Worm (Caenorhabditis elegans) whole organism, L1 larva: Measurements from ENCODE around the gene otpl-4.

Experiments used
- C04F5.9 ChIP-seq: sonication (generic microtip); optimal IDR thresholded peaks from 2 replicates; lab custom pipeline; 2016; ENCODE audit warnings: missing genetic modification characterization, missing compliant biosample characterization
- C16A3.4 ChIP-seq: fragments of 150-350 bp; optimal IDR thresholded peaks from 2 replicates; lab custom pipeline; 2014; ENCODE audit warnings: missing biosample characterization, missing genetic modification characterization
- F16B12.6 ChIP-seq: fragments of 150-350 bp; optimal IDR thresholded peaks from 2 replicates; lab custom pipeline; 2014; ENCODE audit warnings: missing biosample characterization, missing genetic modification characterization
- aha-1 ChIP-seq: fragments of 150-350 bp; optimal IDR thresholded peaks from 2 replicates; lab custom pipeline; 2014; ENCODE audit warnings: missing biosample characterization, missing genetic modification characterization
- aly-2 ChIP-seq: fragments of 150-350 bp; optimal IDR thresholded peaks from 2 replicates; lab custom pipeline; 2014; ENCODE audit warnings: missing biosample characterization, missing genetic modification characterization
- ama-1 ChIP-seq: fragments of 150-350 bp; optimal IDR thresholded peaks from 2 replicates; lab custom pipeline; 2014
- ceh-90 ChIP-seq: sonication (generic microtip); optimal IDR thresholded peaks from 2 replicates; lab custom pipeline; 2016; ENCODE audit warnings: missing genetic modification characterization, missing compliant biosample characterization
- ces-1 ChIP-seq: fragments of 150-350 bp; optimal IDR thresholded peaks from 2 replicates; lab custom pipeline; 2014; ENCODE audit warnings: missing biosample characterization, missing genetic modification reagents, missing genetic modification characterization
- dpl-1 ChIP-seq, 3 experiments: fragments of 150-350 bp in 2 of 3; sonication (generic microtip) in 1 of 3; optimal IDR thresholded peaks; 2 replicates each; lab custom pipeline; 2014 to 2017; ENCODE audit warnings: missing biosample characterization in 3 of 3, missing genetic modification characterization in 3 of 3, missing genetic modification reagents in 3 of 3
- dsc-1 ChIP-seq: sonication (generic microtip); optimal IDR thresholded peaks from 2 replicates; lab custom pipeline; 2016; ENCODE audit warnings: mild to moderate bottlenecking, missing genetic modification characterization, missing compliant biosample characterization
- efl-1 ChIP-seq, 4 experiments: fragments of 150-350 bp; optimal IDR thresholded peaks in 3 of 4; peaks in 1 of 4; 1 replicate in 1 of 4; 2 replicates in 3 of 4; lab custom pipeline; 2014; ENCODE audit warnings: missing biosample characterization in 2 of 4, missing genetic modification characterization in 2 of 4, missing genetic modification reagents in 2 of 4
- efl-3 ChIP-seq: fragments of 200-800 bp; sonication (Bioruptor generic); optimal IDR thresholded peaks from 2 replicates; lab custom pipeline; 2018; ENCODE audit warnings: mild to moderate bottlenecking, missing genetic modification characterization, missing compliant biosample characterization
- egl-13 ChIP-seq: sonication (generic microtip); optimal IDR thresholded peaks from 2 replicates; lab custom pipeline; 2016; ENCODE audit warnings: missing genotype, missing genetic modification reagents, missing genetic modification characterization, missing compliant biosample characterization
- egl-27 ChIP-seq, 2 experiments: fragments of 150-350 bp in 1 of 2; sonication (generic microtip); optimal IDR thresholded peaks; 3 replicates each; lab custom pipeline; 2017 to 2018; ENCODE audit warnings: missing biosample characterization in 2 of 2, missing genetic modification characterization in 2 of 2, missing genetic modification reagents in 2 of 2
- elt-3 ChIP-seq, 6 experiments: fragments of 150-350 bp in 1 of 6; sonication (generic microtip); optimal IDR thresholded peaks; 2 replicates each; lab custom pipeline; 2017 to 2018; ENCODE audit warnings: missing biosample characterization in 6 of 6, missing genetic modification characterization in 6 of 6, inconsistent platforms in 1 of 6
- ets-5 ChIP-seq: fragments of 200-800 bp; sonication (Bioruptor generic); IDR thresholded peaks from 2 replicates; pipeline ENCODE4 v1.3.6; 2022; ENCODE audit warnings: missing genetic modification characterization, missing compliant biosample characterization
- fkh-8 ChIP-seq: sonication (generic microtip); optimal IDR thresholded peaks from 2 replicates; lab custom pipeline; 2016; ENCODE audit warnings: mild to moderate bottlenecking, missing genetic modification characterization, missing compliant biosample characterization
- fos-1 ChIP-seq: fragments of 150-350 bp; optimal IDR thresholded peaks from 2 replicates; lab custom pipeline; 2014; ENCODE audit warnings: missing biosample characterization, missing genetic modification characterization
- irx-1 ChIP-seq: sonication (generic microtip); optimal IDR thresholded peaks from 2 replicates; lab custom pipeline; 2016; ENCODE audit warnings: missing genetic modification characterization, missing compliant biosample characterization
- isw-1 ChIP-seq: fragments of 200-800 bp; sonication (Bioruptor generic); IDR thresholded peaks from 2 replicates; pipeline ENCODE4 v1.3.6; 2022; ENCODE audit warnings: missing genetic modification characterization, missing compliant biosample characterization
- jun-1 ChIP-seq: fragments of 150-350 bp; optimal IDR thresholded peaks from 2 replicates; lab custom pipeline; 2014; ENCODE audit warnings: missing biosample characterization, missing genetic modification reagents, missing genetic modification characterization
- lin-13 ChIP-seq: fragments of 150-350 bp; optimal IDR thresholded peaks from 2 replicates; lab custom pipeline; 2014; ENCODE audit warnings: missing biosample characterization, missing genetic modification reagents, missing genetic modification characterization
- lin-35 ChIP-seq, 2 experiments: fragments of 150-350 bp; optimal IDR thresholded peaks; 2 replicates each; lab custom pipeline; 2014; ENCODE audit warnings: missing biosample characterization in 2 of 2, missing genetic modification characterization in 2 of 2, missing genetic modification reagents in 2 of 2
- lin-39 ChIP-seq: fragments of 150-350 bp; optimal IDR thresholded peaks from 2 replicates; lab custom pipeline; 2014; ENCODE audit warnings: missing biosample characterization, missing genetic modification reagents, missing genetic modification characterization
- mab-9 ChIP-seq: fragments of 200-800 bp; sonication (Bioruptor generic); IDR thresholded peaks from 2 replicates; pipeline ENCODE4 v1.3.6; 2022; ENCODE audit warnings: missing genetic modification reagents, missing genetic modification characterization, missing compliant biosample characterization
- mdl-1 ChIP-seq, 2 experiments: fragments of 150-350 bp; optimal IDR thresholded peaks; 2 replicates each; lab custom pipeline; 2014 to 2017; ENCODE audit warnings: missing biosample characterization in 2 of 2, missing genetic modification characterization in 2 of 2, inconsistent platforms in 1 of 2
- nhr-12 ChIP-seq: sonication (generic microtip); optimal IDR thresholded peaks from 2 replicates; lab custom pipeline; 2017; ENCODE audit warnings: missing biosample characterization, missing genetic modification characterization
- nhr-237 ChIP-seq: fragments of 150-350 bp; optimal IDR thresholded peaks from 2 replicates; lab custom pipeline; 2014; ENCODE audit warnings: missing biosample characterization, missing genetic modification characterization
- nhr-28 ChIP-seq: fragments of 150-350 bp; optimal IDR thresholded peaks from 2 replicates; lab custom pipeline; 2014; ENCODE audit warnings: missing biosample characterization, missing genetic modification characterization
- nhr-76 ChIP-seq: sonication (generic microtip); optimal IDR thresholded peaks from 2 replicates; lab custom pipeline; 2017; ENCODE audit warnings: missing biosample characterization, missing genetic modification characterization
- nhr-77 ChIP-seq: fragments of 150-350 bp; optimal IDR thresholded peaks from 2 replicates; lab custom pipeline; 2014; ENCODE audit warnings: missing biosample characterization, missing genetic modification characterization
- nhr-84 ChIP-seq: sonication (generic microtip); optimal IDR thresholded peaks from 2 replicates; lab custom pipeline; 2017; ENCODE audit warnings: missing biosample characterization, missing genetic modification characterization
- nhr-85 ChIP-seq: sonication (generic microtip); peaks from one replicate; lab custom pipeline; 2016; ENCODE audit warnings: missing genetic modification characterization, inconsistent platforms, missing compliant biosample characterization
- nhr-90 ChIP-seq: sonication (generic microtip); optimal IDR thresholded peaks from 2 replicates; lab custom pipeline; 2016; ENCODE audit warnings: mild to moderate bottlenecking, missing genetic modification characterization, missing compliant biosample characterization; ENCODE audit not compliant: poor library complexity
- pag-3 ChIP-seq: sonication (generic microtip); optimal IDR thresholded peaks from 2 replicates; lab custom pipeline; 2017; ENCODE audit warnings: missing genetic modification characterization, mild to moderate bottlenecking, missing compliant biosample characterization, antibody characterized with exemption, borderline replicate concordance; ENCODE audit not compliant: insufficient read depth
- pqm-1 ChIP-seq: sonication (generic microtip); optimal IDR thresholded peaks from 3 replicates; lab custom pipeline; 2017; ENCODE audit warnings: missing biosample characterization, missing genetic modification characterization
- rnt-1 ChIP-seq: sonication (generic microtip); optimal IDR thresholded peaks from 2 replicates; lab custom pipeline; 2016; ENCODE audit warnings: mild to moderate bottlenecking, missing genetic modification characterization, moderate library complexity, missing compliant biosample characterization
- sox-4 ChIP-seq: sonication (generic microtip); optimal IDR thresholded peaks from 2 replicates; lab custom pipeline; 2016; ENCODE audit warnings: missing genetic modification characterization, missing compliant biosample characterization
- sup-37 ChIP-seq: fragments of 200-800 bp; sonication (Bioruptor generic); optimal IDR thresholded peaks from 2 replicates; lab custom pipeline; 2018; ENCODE audit warnings: mild to moderate bottlenecking, missing genetic modification characterization, missing compliant biosample characterization
- swsn-7 ChIP-seq: sonication (generic microtip); optimal IDR thresholded peaks from 2 replicates; lab custom pipeline; 2016; ENCODE audit warnings: missing genetic modification characterization, missing compliant biosample characterization
- tlp-1 ChIP-seq: fragments of 150-350 bp; optimal IDR thresholded peaks from 2 replicates; lab custom pipeline; 2014; ENCODE audit warnings: missing biosample characterization, missing genetic modification characterization
- unc-130 ChIP-seq: fragments of 150-350 bp; optimal IDR thresholded peaks from 2 replicates; lab custom pipeline; 2017; ENCODE audit warnings: missing biosample characterization, missing genetic modification characterization, inconsistent platforms
- unc-98 ChIP-seq: fragments of 200-800 bp; sonication (Bioruptor generic); IDR thresholded peaks from 2 replicates; pipeline ENCODE4 v1.3.6; 2022; ENCODE audit warnings: missing genetic modification characterization, missing compliant biosample characterization
- vab-15 ChIP-seq: sonication (generic microtip); optimal IDR thresholded peaks from 2 replicates; lab custom pipeline; 2017; ENCODE audit warnings: missing genotype, mild to moderate bottlenecking, missing genetic modification characterization, missing compliant biosample characterization
- ztf-11 ChIP-seq, 2 experiments: sonication (generic microtip); optimal IDR thresholded peaks; 2 replicates each; lab custom pipeline; 2016 to 2017; ENCODE audit warnings: missing genetic modification characterization in 2 of 2, missing biosample characterization in 1 of 2, missing compliant biosample characterization in 1 of 2
- ztf-4 ChIP-seq: fragments of 150-350 bp; optimal IDR thresholded peaks from 2 replicates; lab custom pipeline; 2014; ENCODE audit warnings: missing biosample characterization, missing genetic modification characterization

Gene otpl-4

DNA sequence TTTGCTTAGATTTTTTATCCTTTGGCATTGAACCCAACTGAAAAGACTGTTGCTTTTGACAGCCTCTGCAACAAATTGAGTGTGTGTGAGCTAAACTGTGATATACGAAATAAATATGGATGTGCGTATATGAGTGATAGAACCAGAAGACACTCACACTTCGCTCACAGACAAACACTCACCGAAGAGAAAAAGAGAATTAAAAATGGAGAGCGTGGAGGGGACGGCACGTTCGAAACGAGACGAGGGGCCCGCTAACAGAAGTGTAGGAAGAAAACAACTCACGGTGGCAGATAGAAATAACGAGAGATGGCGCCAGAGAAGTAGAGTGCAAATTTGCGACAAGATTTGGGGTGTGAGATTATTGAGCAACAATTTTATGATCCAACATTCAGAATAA is 18.8 kb upstream of the otpl-4 start (continued):
- TF ChIP-seq dsc-1 (tag; lab: Kevin White, UChicago), result peak; percentile 3
- TF ChIP-seq nhr-76 (tag; lab: Kevin White, UChicago), result no peak
- no peak for TF ChIP-seq unc-130
- no peak for TF ChIP-seq aha-1 (tag; lab: Kevin White, UChicago)
- TF ChIP-seq lin-13, result no peak
- TF ChIP-seq aly-2 (tag; lab: Kevin White, UChicago), result no peak
- TF ChIP-seq nhr-12 (tag; lab: Kevin White, UChicago), result no peak
- no peak for TF ChIP-seq nhr-28 (tag; lab: Kevin White, UChicago)
- no peak for TF ChIP-seq elt-3 (tag; optimal IDR thresholded peaks at IDR 0.05; lab: Kevin White, UChicago)
- TF ChIP-seq ama-1 (lab: Kevin White, UChicago), result no peak
- TF ChIP-seq lin-39 (tag; lab: Kevin White, UChicago), result no peak
- no peak for TF ChIP-seq isw-1 (GFP tag; lab: Robert Waterston, UW)
- no peak for TF ChIP-seq ets-5 (GFP tag; lab: Robert Waterston, UW)
- no peak for TF ChIP-seq fos-1 (tag; lab: Kevin White, UChicago)
- no peak for TF ChIP-seq irx-1
- TF ChIP-seq sox-4 (tag; lab: Kevin White, UChicago), result no peak
- no peak for TF ChIP-seq vab-15 (tag; lab: Kevin White, UChicago)
- peak; percentile 13 for TF ChIP-seq F16B12.6 (tag; lab: Kevin White, UChicago)
- TF ChIP-seq nhr-237 (tag; lab: Kevin White, UChicago), result no peak
- TF ChIP-seq pag-3 (tag; lab: Kevin White, UChicago), result peak; percentile 45
- TF ChIP-seq fkh-8 (tag; lab: Kevin White, UChicago), result no peak
- TF ChIP-seq sup-37 (GFP tag; lab: Kevin White, UChicago), result no peak
- TF ChIP-seq efl-3 (GFP tag; lab: Kevin White, UChicago), result no peak
- TF ChIP-seq ceh-90, result no peak
- TF ChIP-seq mdl-1 (tag; optimal IDR thresholded peaks at IDR 0.05; lab: Kevin White, UChicago), result peak in 1 of 2 experiments; percentile 36
- TF ChIP-seq ces-1 (GFP tag; lab: Kevin White, UChicago), result no peak
- TF ChIP-seq nhr-77 (tag; lab: Kevin White, UChicago), result no peak
- no peak for TF ChIP-seq ztf-11 (tag; optimal IDR thresholded peaks at IDR 0.05; lab: Kevin White, UChicago)
- no peak for TF ChIP-seq unc-98
- no peak for TF ChIP-seq tlp-1 (tag; lab: Kevin White, UChicago)
- no peak for TF ChIP-seq ztf-4
- TF ChIP-seq egl-27 (tag; optimal IDR thresholded peaks at IDR 0.05; lab: Kevin White, UChicago), result no peak
- no peak for TF ChIP-seq C16A3.4
- TF ChIP-seq jun-1 (tag; lab: Kevin White, UChicago), result no peak
- TF ChIP-seq nhr-90 (tag; lab: Kevin White, UChicago), result no peak
- TF ChIP-seq egl-13 (tag; lab: Kevin White, UChicago), result no peak
- no peak for TF ChIP-seq pqm-1 (tag; lab: Kevin White, UChicago)
- no peak for TF ChIP-seq nhr-85
- peak in 1 of 3 experiments; percentile 30 for TF ChIP-seq dpl-1 (GFP tag; optimal IDR thresholded peaks at IDR 0.05; lab: Kevin White, UChicago)
- TF ChIP-seq C04F5.9 (tag; lab: Kevin White, UChicago), result no peak
- TF ChIP-seq nhr-84 (tag; lab: Kevin White, UChicago), result no peak
- no peak for TF ChIP-seq mab-9 (GFP tag; lab: Robert Waterston, UW)

- TF ChIP-seq swsn-7 (tag; lab: Kevin White, UChicago), result peak; percentile 17
- peak; percentile 28 to 36 for TF ChIP-seq efl-1 (optimal IDR thresholded peaks at IDR 0.05; lab: Kevin White, UChicago)
- peak; percentile 41 to 91 for TF ChIP-seq efl-1 (GFP tag; optimal IDR thresholded peaks at IDR 0.05 in 1 of 2; lab: Kevin White, UChicago)
- TF ChIP-seq egl-27 (tag; optimal IDR thresholded peaks at IDR 0.05; lab: Kevin White, UChicago), result no peak
- TF ChIP-seq dsc-1 (tag; lab: Kevin White, UChicago), result no peak
- TF ChIP-seq rnt-1 (tag; lab: Kevin White, UChicago), result peak; percentile 27
- TF ChIP-seq dpl-1 (GFP tag; optimal IDR thresholded peaks at IDR 0.05; lab: Kevin White, UChicago), result peak in 2 of 3 experiments; percentile 29 to 33
- peak; percentile 29 to 51 for TF ChIP-seq lin-35 (GFP tag; optimal IDR thresholded peaks at IDR 0.05; lab: Kevin White, UChicago)
- TF ChIP-seq F16B12.6 (tag; lab: Kevin White, UChicago), result peak; percentile 83
- TF ChIP-seq C16A3.4, result peak; percentile 33
Observed at ce11 chrV:8518822-8519392, 18.2 kb upstream of the otpl-4 start, which contains the start of gene F45F2.10. TSS of gene F45F2.10 (minus strand) at chrV:8518872.
